Fruit fly (Drosophila melanogaster): ENCODE measurements around the gene dnt.

The dnt gene

DNA sequence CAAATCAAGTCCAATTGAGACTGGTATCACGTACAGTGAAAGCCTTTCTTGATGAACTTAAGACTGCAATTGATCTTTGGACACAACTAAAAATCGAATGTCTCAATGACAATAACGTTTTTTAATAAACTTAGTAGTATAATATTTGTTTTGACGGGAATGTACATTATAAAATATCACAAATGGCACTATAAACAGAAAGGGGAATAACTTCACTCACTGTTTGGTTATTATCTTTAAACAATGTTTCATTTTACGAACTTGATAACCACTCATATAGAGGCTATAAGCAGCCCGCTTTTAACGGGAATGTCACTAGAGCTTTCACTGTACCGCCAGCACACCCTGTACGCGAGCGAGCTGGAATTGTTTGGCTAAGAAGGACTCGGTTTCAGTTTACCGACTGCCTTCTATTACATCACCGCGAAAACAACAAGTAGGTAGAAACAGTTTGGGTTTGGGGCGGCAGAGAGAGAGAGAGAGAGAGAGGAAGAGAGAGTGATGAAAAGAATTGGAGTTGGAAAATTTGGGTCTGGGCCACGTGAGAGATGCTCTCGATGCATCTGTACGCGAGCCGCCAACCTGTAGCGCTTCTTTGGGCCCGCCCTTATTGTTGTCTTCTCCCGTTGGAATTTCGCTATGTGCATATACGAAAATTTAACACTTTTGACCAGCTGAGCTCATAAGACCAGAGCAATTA is 34.7 kb upstream of the dnt start (continued):
- TF ChIP-seq jing (GFP tag; optimal IDR thresholded peaks at IDR 0.05) (peak; percentile 6), sug (tag; optimal IDR thresholded peaks at IDR 0.05) (no peak), zen2 (GFP tag; IDR thresholded peaks at IDR 0.05; ENCODE audit: partially characterized antibody) (no peak), gt (GFP tag; IDR thresholded peaks at IDR 0.05) (no peak), CG17912 (GFP tag; optimal IDR thresholded peaks at IDR 0.05) (no peak), Med (GFP tag) (peak; percentile 72), CG11247 (GFP tag; IDR thresholded peaks at IDR 0.05) (no peak), CG11723 (GFP tag; optimal IDR thresholded peaks at IDR 0.05) (no peak), CG16863 (GFP tag; optimal IDR thresholded peaks at IDR 0.05) (no peak), yki (optimal IDR thresholded peaks at IDR 0.05) (peak; percentile 53), fd96Cb (tag; optimal IDR thresholded peaks at IDR 0.05) (no peak), CG12769 (tag; optimal IDR thresholded peaks at IDR 0.05) (peak; percentile 11), ase (GFP tag; IDR thresholded peaks at IDR 0.05) (no peak), nerfin-1 (tag; optimal IDR thresholded peaks at IDR 0.05) (no peak), Dek (tag; optimal IDR thresholded peaks at IDR 0.05) (no peak), Rx (GFP tag; IDR thresholded peaks at IDR 0.05) (no peak), CG6272 (GFP tag; IDR thresholded peaks at IDR 0.05) (no peak), tio (GFP tag; optimal IDR thresholded peaks at IDR 0.05) (peak; percentile 49), CG14050 (GFP tag; IDR thresholded peaks at IDR 0.05) (no peak), C15 (GFP tag; IDR thresholded peaks at IDR 0.05) (no peak), GATAe (GFP tag; conservative IDR thresholded peaks at IDR 0.05) (no peak), Taf1 (GFP tag; IDR thresholded peaks at IDR 0.05) (no peak), lab (GFP tag; optimal IDR thresholded peaks at IDR 0.05) (peak; percentile 32), CG10959 (GFP tag; IDR thresholded peaks at IDR 0.05) (no peak), CoRest (tag; optimal IDR thresholded peaks at IDR 0.05) (peak; percentile 37), CG9727 (GFP tag; optimal IDR thresholded peaks at IDR 0.05) (peak; percentile 21), prd (optimal IDR thresholded peaks at IDR 0.05) (no peak), prd (GFP tag; IDR thresholded peaks at IDR 0.05) (no peak), CTCF (GFP tag; optimal IDR thresholded peaks at IDR 0.05) (no peak), onecut (GFP tag; IDR thresholded peaks at IDR 0.05) (no peak), HHEX (GFP tag; optimal IDR thresholded peaks at IDR 0.05) (no peak), CG9932 (GFP tag; IDR thresholded peaks at IDR 0.05) (peak; percentile 45; the same call in 1 of the 2 replicates), Dad (GFP tag; optimal IDR thresholded peaks at IDR 0.05) (no peak), dan (GFP tag; IDR thresholded peaks at IDR 0.05) (no peak), zfh2 (GFP tag; optimal IDR thresholded peaks at IDR 0.05) (peak; percentile 43), CG12391 (tag; optimal IDR thresholded peaks at IDR 0.05) (no peak), dati (GFP tag; IDR thresholded peaks at IDR 0.05) (no peak), Dp (GFP tag; optimal IDR thresholded peaks at IDR 0.05) (no peak), CG4424 (GFP tag; optimal IDR thresholded peaks at IDR 0.05) (no peak), CG14965 (GFP tag; optimal IDR thresholded peaks at IDR 0.05; ENCODE audit: borderline replicate concordance) (no peak), HLH54F (GFP tag; optimal IDR thresholded peaks at IDR 0.05) (no peak), Antp (GFP tag; optimal IDR thresholded peaks at IDR 0.05) (no peak), Blimp-1 (GFP tag; optimal IDR thresholded peaks at IDR 0.05) (no peak), Dip2 (GFP tag; IDR thresholded peaks at IDR 0.05) (no peak), ci (GFP tag; IDR thresholded peaks at IDR 0.05) (no peak), klu (GFP tag; IDR thresholded peaks at IDR 0.05) (no peak), CG10321 (GFP tag; IDR thresholded peaks at IDR 0.05) (no peak), vnd (GFP tag; IDR thresholded peaks at IDR 0.05; ENCODE audit: partially characterized antibody) (no peak), cg (GFP tag; optimal IDR thresholded peaks at IDR 0.05) (no peak), CG33213 (GFP tag; optimal IDR thresholded peaks at IDR 0.05) (no peak), D (optimal IDR thresholded peaks at IDR 0.05) (no peak), D (GFP tag; optimal IDR thresholded peaks at IDR 0.05) (no peak)

Data from whole organism, embryonic.